Worm (Caenorhabditis elegans) whole organism, early embryonic: ENCODE results near the gene C04F6.7.

Experiments
- B0310.2 ChIP-seq: sonication (generic microtip); optimal IDR thresholded peaks from 2 replicates; lab custom pipeline; 2016; ENCODE audit warnings: mild to moderate bottlenecking, missing genetic modification characterization, missing compliant biosample characterization
- F13C5.2 ChIP-seq: sonication (generic microtip); optimal IDR thresholded peaks from 2 replicates; lab custom pipeline; 2017; ENCODE audit warnings: mild to moderate bottlenecking, missing genetic modification characterization, inconsistent platforms, missing compliant biosample characterization
- ama-1 ChIP-seq: fragments of 150-350 bp; optimal IDR thresholded peaks from 2 replicates; lab custom pipeline; 2014
- ceh-36 ChIP-seq: sonication (generic microtip); optimal IDR thresholded peaks from 2 replicates; lab custom pipeline; 2016; ENCODE audit warnings: missing genetic modification characterization, inconsistent platforms, missing compliant biosample characterization
- flt-1 ChIP-seq: fragments of 200-800 bp; sonication (Bioruptor generic); IDR thresholded peaks from 2 replicates; pipeline ENCODE4 v1.3.6; 2022; ENCODE audit warnings: missing genetic modification characterization, missing compliant biosample characterization
- hmbx-1 ChIP-seq: sonication (generic microtip); optimal IDR thresholded peaks from 2 replicates; lab custom pipeline; 2016; ENCODE audit warnings: mild to moderate bottlenecking, missing genetic modification characterization, missing compliant biosample characterization
- hmg-4 ChIP-seq: fragments of 200-800 bp; sonication (Bioruptor generic); optimal IDR thresholded peaks from 2 replicates; lab custom pipeline; 2018; ENCODE audit warnings: mild to moderate bottlenecking, missing genetic modification characterization, missing compliant biosample characterization
- pes-1 ChIP-seq: fragments of 200-800 bp; sonication (Bioruptor generic); IDR thresholded peaks from 2 replicates; pipeline ENCODE4 v1.3.6; 2022; ENCODE audit warnings: missing genetic modification reagents, missing genetic modification characterization, missing compliant biosample characterization
- scrt-1 ChIP-seq: fragments of 200-800 bp; sonication (Bioruptor generic); IDR thresholded peaks from 2 replicates; pipeline ENCODE4 v1.3.6; 2022; ENCODE audit warnings: missing genetic modification characterization, missing compliant biosample characterization
- tbx-11 ChIP-seq: fragments of 200-800 bp; sonication (Bioruptor generic); IDR thresholded peaks from 2 replicates; pipeline ENCODE4 v1.3.6; 2022; ENCODE audit warnings: missing genetic modification characterization, missing compliant biosample characterization
- tbx-37 ChIP-seq: fragments of 200-800 bp; sonication (Bioruptor generic); conservative IDR thresholded peaks from 2 replicates; pipeline ENCODE4 v1.3.6; 2022; ENCODE audit warnings: missing genetic modification reagents, missing genetic modification characterization, missing compliant biosample characterization
- tra-4 ChIP-seq: sonication (generic microtip); optimal IDR thresholded peaks from 2 replicates; lab custom pipeline; 2017; ENCODE audit warnings: missing genetic modification characterization, missing compliant biosample characterization

ce11 chrX:3369442-3369841 lies 49.5 kb downstream of the C04F6.7 start:
- TF ChIP-seq B0310.2 (no peak), F13C5.2 (tag; lab: Kevin White, UChicago) (no peak), ama-1 (lab: Kevin White, UChicago) (no peak), flt-1 (GFP tag; lab: Robert Waterston, UW) (no peak), tbx-37 (GFP tag; lab: Robert Waterston, UW) (no peak), hmbx-1 (tag; lab: Kevin White, UChicago) (no peak), scrt-1 (GFP tag; lab: Robert Waterston, UW) (no peak), tra-4 (tag; lab: Kevin White, UChicago) (no peak), hmg-4 (no peak), ceh-36 (no peak), tbx-11 (GFP tag; lab: Robert Waterston, UW) (no peak), pes-1 (no peak)
